Worm (Caenorhabditis elegans) whole organism, L4/young adult: ENCODE data around the gene M02B7.7.

Experiments
- W03F9.2 ChIP-seq: fragments of 150-350 bp; optimal IDR thresholded peaks from 2 replicates; lab custom pipeline; 2014; ENCODE audit warnings: missing biosample characterization, missing genetic modification characterization
- dao-5 ChIP-seq: sonication (generic microtip); optimal IDR thresholded peaks from 2 replicates; lab custom pipeline; 2016; ENCODE audit warnings: missing genotype, missing genetic modification characterization, moderate library complexity, missing compliant biosample characterization
- him-1 ChIP-seq: sonication (generic microtip); optimal IDR thresholded peaks from 2 replicates; lab custom pipeline; 2016; ENCODE audit warnings: missing genotype, missing genetic modification reagents, missing genetic modification characterization, missing compliant biosample characterization

Gene M02B7.7

ce11 chrIV:3807092-3807491, at the start of gene M02B7.7:
Gene M02B7.7, minus strand, starts transcription at chrIV:3807192.
- no peak for TF ChIP-seq him-1 (tag; lab: Kevin White, UChicago)
- no peak for TF ChIP-seq W03F9.2 (tag; lab: Kevin White, UChicago)
- no peak for TF ChIP-seq dao-5 (tag; lab: Kevin White, UChicago)

- TF ChIP-seq dao-5 (tag; lab: Kevin White, UChicago) = no peak
- TF ChIP-seq him-1 (tag; lab: Kevin White, UChicago) = no peak
- no peak for TF ChIP-seq W03F9.2 (tag; lab: Kevin White, UChicago)
Measured at ce11 chrIV:3856190-3856589, 49.2 kb upstream of the M02B7.7 start.

ce11 chrIV:3855543-3855942, 48.6 kb upstream of the M02B7.7 start, which contains the start of gene zag-1:
Gene zag-1, plus strand, starts transcription at chrIV:3855843.
- TF ChIP-seq W03F9.2 (tag; lab: Kevin White, UChicago) = no peak
- TF ChIP-seq dao-5 (tag; lab: Kevin White, UChicago) = no peak
- no peak for TF ChIP-seq him-1 (tag; lab: Kevin White, UChicago)

ce11 chrIV:3854606-3855005, 47.6 kb upstream of the M02B7.7 start:
- TF ChIP-seq W03F9.2 (tag; lab: Kevin White, UChicago) (no peak), dao-5 (tag; lab: Kevin White, UChicago) (no peak), him-1 (tag; lab: Kevin White, UChicago) (no peak)

- TF ChIP-seq dao-5 (tag; lab: Kevin White, UChicago) (no peak), him-1 (tag; lab: Kevin White, UChicago) (no peak), W03F9.2 (tag; lab: Kevin White, UChicago) (no peak)
Measured at ce11 chrIV:3853557-3853956, 46.6 kb upstream of the M02B7.7 start.

- TF ChIP-seq dao-5 (tag; lab: Kevin White, UChicago) (no peak), him-1 (tag; lab: Kevin White, UChicago) (no peak), W03F9.2 (tag; lab: Kevin White, UChicago) (no peak)
Measured at ce11 chrIV:3848985-3849384, 42.0 kb upstream of the M02B7.7 start.

ce11 chrIV:3847489-3847888, 40.5 kb upstream of the M02B7.7 start:
- no peak for TF ChIP-seq dao-5 (tag; lab: Kevin White, UChicago)
- no peak for TF ChIP-seq him-1 (tag; lab: Kevin White, UChicago)
- TF ChIP-seq W03F9.2 (tag; lab: Kevin White, UChicago) = no peak

ce11 chrIV:3844584-3844983, 37.6 kb upstream of the M02B7.7 start:
- TF ChIP-seq him-1 (tag; lab: Kevin White, UChicago) (no peak), dao-5 (tag; lab: Kevin White, UChicago) (no peak), W03F9.2 (tag; lab: Kevin White, UChicago) (no peak)

ce11 chrIV:3844004-3844403, 37.0 kb upstream of the M02B7.7 start:
- TF ChIP-seq him-1 (tag; lab: Kevin White, UChicago) (no peak), dao-5 (tag; lab: Kevin White, UChicago) (no peak), W03F9.2 (tag; lab: Kevin White, UChicago) (no peak)

- TF ChIP-seq dao-5 (tag; lab: Kevin White, UChicago) (no peak), W03F9.2 (tag; lab: Kevin White, UChicago) (no peak), him-1 (tag; lab: Kevin White, UChicago) (no peak)
Measured at ce11 chrIV:3843019-3843527, 36.1 kb upstream of the M02B7.7 start.

ce11 chrIV:3841607-3842006, 34.6 kb upstream of the M02B7.7 start:
- TF ChIP-seq dao-5 (tag; lab: Kevin White, UChicago) (no peak), him-1 (tag; lab: Kevin White, UChicago) (no peak), W03F9.2 (tag; lab: Kevin White, UChicago) (no peak)

- TF ChIP-seq W03F9.2 (tag; lab: Kevin White, UChicago) = no peak
- no peak for TF ChIP-seq him-1 (tag; lab: Kevin White, UChicago)
- TF ChIP-seq dao-5 (tag; lab: Kevin White, UChicago) = no peak
Measured at ce11 chrIV:3840480-3840879, 33.5 kb upstream of the M02B7.7 start.

- no peak for TF ChIP-seq him-1 (tag; lab: Kevin White, UChicago)
- no peak for TF ChIP-seq dao-5 (tag; lab: Kevin White, UChicago)
- TF ChIP-seq W03F9.2 (tag; lab: Kevin White, UChicago) = no peak
Measured at ce11 chrIV:3839420-3839819, 32.4 kb upstream of the M02B7.7 start, which contains the start of gene F28F9.2. Gene F28F9.2, plus strand, starts transcription at chrIV:3839720.

- TF ChIP-seq W03F9.2 (tag; lab: Kevin White, UChicago) (no peak), dao-5 (tag; lab: Kevin White, UChicago) (no peak), him-1 (tag; lab: Kevin White, UChicago) (no peak)
Measured at ce11 chrIV:3838687-3839086, 31.7 kb upstream of the M02B7.7 start.
